Fruit fly (Drosophila melanogaster): Measurements from ENCODE around the gene dcma.

dcma gene

dm6 chr2L:4694421-4694820, at the start of gene dcma:
Gene dcma, plus strand, starts transcription at chr2L:4694721.
- TF ChIP-seq CG17912 (GFP tag; optimal IDR thresholded peaks at IDR 0.05) (no peak), hbn (GFP tag; IDR thresholded peaks at IDR 0.05; ENCODE audit: partially characterized antibody) (no peak), Dbx (GFP tag; IDR thresholded peaks at IDR 0.05) (0 out of 3 replicates have a peak, but pooled peaks have one; percentile 26), ftz-f1 (GFP tag; optimal IDR thresholded peaks at IDR 0.05) (no peak), CG11695 (GFP tag; IDR thresholded peaks at IDR 0.05) (no peak), tll (GFP tag; optimal IDR thresholded peaks at IDR 0.05) (no peak), disco-r (GFP tag; optimal IDR thresholded peaks at IDR 0.05) (no peak), eyg (GFP tag; optimal IDR thresholded peaks at IDR 0.05) (no peak), NC2β (GFP tag; optimal IDR thresholded peaks at IDR 0.05) (no peak), E2f1 (GFP tag; IDR thresholded peaks at IDR 0.05) (no peak), CG15696 (tag; optimal IDR thresholded peaks at IDR 0.05) (no peak), p53 (GFP tag; optimal IDR thresholded peaks at IDR 0.05) (no peak), B-H1 (GFP tag; IDR thresholded peaks at IDR 0.05) (no peak), CG1233 (GFP tag; optimal IDR thresholded peaks at IDR 0.05) (no peak), Abd-B (GFP tag; optimal IDR thresholded peaks at IDR 0.05) (no peak), cas (GFP tag; IDR thresholded peaks at IDR 0.05) (no peak), CG7372 (GFP tag; IDR thresholded peaks at IDR 0.05) (peak; percentile 70), CG31388 (GFP tag; optimal IDR thresholded peaks at IDR 0.05) (no peak), CG17328 (GFP tag; IDR thresholded peaks at IDR 0.05) (no peak), CG16779 (GFP tag; IDR thresholded peaks at IDR 0.05) (0 out of 2 replicates have a peak, but pooled peaks have one; percentile 11), Lpt (GFP tag; optimal IDR thresholded peaks at IDR 0.05) (no peak), Oli (tag; optimal IDR thresholded peaks at IDR 0.05) (no peak), CG6765 (GFP tag; optimal IDR thresholded peaks at IDR 0.05) (no peak), sisA (GFP tag; IDR thresholded peaks at IDR 0.05) (no peak), Rfx (GFP tag; IDR thresholded peaks at IDR 0.05) (no peak), Hmr (GFP tag; optimal IDR thresholded peaks at IDR 0.05) (no peak), z (GFP tag; IDR thresholded peaks at IDR 0.05) (peak; percentile 81), HLHmδ (GFP tag; optimal IDR thresholded peaks at IDR 0.05) (no peak), CG11504 (tag; optimal IDR thresholded peaks at IDR 0.05) (no peak), Hey (tag; optimal IDR thresholded peaks at IDR 0.05) (no peak), ttk (GFP tag; IDR thresholded peaks at IDR 0.05) (no peak), CG2712 (tag; optimal IDR thresholded peaks at IDR 0.05) (no peak), CG11456 (GFP tag; IDR thresholded peaks at IDR 0.05) (no peak), Optix (GFP tag; IDR thresholded peaks at IDR 0.05) (no peak), gcm (GFP tag; optimal IDR thresholded peaks at IDR 0.05) (no peak), CG5180 (GFP tag; optimal IDR thresholded peaks at IDR 0.05) (peak; percentile 10), ab (GFP tag; optimal IDR thresholded peaks at IDR 0.05) (no peak), Poxn (GFP tag; IDR thresholded peaks at IDR 0.05) (0 out of 2 replicates have a peak, but pooled peaks have one; percentile 12), CG8944 (GFP tag; optimal IDR thresholded peaks at IDR 0.05) (no peak)

dm6 chr2L:4644975-4645374, 49.5 kb upstream of the dcma start:
- TF ChIP-seq ro (GFP tag; IDR thresholded peaks at IDR 0.05) (peak; percentile 40; the same call in 1 of the 2 replicates), CG16779 (GFP tag; IDR thresholded peaks at IDR 0.05) (0 out of 2 replicates have a peak, but pooled peaks have one; percentile 40), Aef1 (GFP tag; IDR thresholded peaks at IDR 0.05) (peak; percentile 32; the same call in 1 of the 3 replicates), CG42726 (GFP tag; IDR thresholded peaks at IDR 0.05; ENCODE audit: partially characterized antibody) (peak; percentile 62; the same call in 1 of the 2 replicates), CG32772 (GFP tag; IDR thresholded peaks at IDR 0.05) (peak; percentile 24; the same call in 1 of the 2 replicates), CG11456 (GFP tag; IDR thresholded peaks at IDR 0.05) (peak; percentile 71; the same call in 2 of the 3 replicates), Ptx1 (GFP tag; IDR thresholded peaks at IDR 0.05) (0 out of 2 replicates have a peak, but pooled peaks have one; percentile 9), Dref (GFP tag; IDR thresholded peaks at IDR 0.05) (0 out of 2 replicates have a peak, but pooled peaks have one; percentile 30), Rx (GFP tag; IDR thresholded peaks at IDR 0.05) (peak; percentile 33; the same call in 1 of the 2 replicates), slbo (GFP tag; IDR thresholded peaks at IDR 0.05) (peak; percentile 6; the same call in 1 of the 2 replicates), CG10366 (GFP tag; IDR thresholded peaks at IDR 0.05) (peak; percentile 9; the same call in 1 of the 2 replicates), CG7357 (GFP tag; IDR thresholded peaks at IDR 0.05) (0 out of 3 replicates have a peak, but pooled peaks have one; percentile 27), CG17612 (GFP tag; IDR thresholded peaks at IDR 0.05) (0 out of 2 replicates have a peak, but pooled peaks have one; percentile 14), lmd (GFP tag; IDR thresholded peaks at IDR 0.05) (peak; percentile 23; the same call in 1 of the 2 replicates), CG4730 (GFP tag; IDR thresholded peaks at IDR 0.05) (0 out of 2 replicates have a peak, but pooled peaks have one; percentile 6), CG11247 (GFP tag; IDR thresholded peaks at IDR 0.05) (0 out of 2 replicates have a peak, but pooled peaks have one; percentile 11)
